Worm (Caenorhabditis elegans): ENCODE results near the gene nhr-101.

Gene nhr-101

DNA sequence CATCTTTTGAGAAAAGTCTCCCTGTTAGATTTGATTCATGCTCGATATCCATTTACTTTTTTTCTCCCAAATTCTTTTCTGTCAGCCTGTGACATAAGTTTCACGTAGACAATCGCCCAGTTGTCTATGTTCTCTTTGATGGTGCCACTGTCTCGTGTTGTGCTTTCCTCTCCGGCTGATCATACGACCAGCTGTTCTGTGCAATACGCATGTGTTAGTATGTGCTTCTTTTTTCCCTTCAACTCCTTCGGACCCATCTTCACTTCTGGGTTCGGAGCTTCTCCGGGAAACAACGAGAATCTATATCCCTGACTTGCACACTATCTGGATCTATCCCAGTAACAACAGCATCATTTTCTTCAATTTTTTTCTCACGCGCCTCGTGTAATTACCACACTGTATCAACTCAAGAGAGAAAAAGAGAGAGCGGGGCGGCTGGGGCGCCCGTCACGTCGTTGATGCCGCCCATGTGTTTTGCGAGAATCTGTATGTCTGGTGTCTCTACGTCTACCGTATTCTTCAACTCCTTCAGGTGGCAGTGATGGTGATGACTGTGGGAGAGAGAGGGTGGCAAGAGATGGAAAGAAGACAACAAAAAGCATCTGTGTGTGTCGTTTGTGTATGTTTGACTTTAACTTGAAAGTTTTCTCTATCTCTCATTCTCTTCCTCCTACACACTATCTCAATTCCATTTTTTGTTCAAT is 38.3 kb upstream of the nhr-101 start (continued):
- TF ChIP-seq mep-1 (tag; optimal IDR thresholded peaks at IDR 0.05) (peak; percentile 74), sox-4 (tag; optimal IDR thresholded peaks at IDR 0.05) (no peak), lir-3 (tag; optimal IDR thresholded peaks at IDR 0.05; ENCODE audit: poor library complexity) (peak; percentile 29), Y116A8C.19 (tag; optimal IDR thresholded peaks at IDR 0.05; ENCODE audit: borderline replicate concordance) (no peak), C04F5.9 (tag; optimal IDR thresholded peaks at IDR 0.05) (peak; percentile 2), skn-1 (tag; optimal IDR thresholded peaks at IDR 0.05) (peak; percentile 62), snpc-4 (tag; optimal IDR thresholded peaks at IDR 0.05) (peak; percentile 36), aha-1 (tag; optimal IDR thresholded peaks at IDR 0.05) (no peak), grh-1 (GFP tag; IDR thresholded peaks at IDR 0.05) (peak; percentile 77), hpl-2 (GFP tag; optimal IDR thresholded peaks at IDR 0.05) (peak; percentile 20), irx-1 (tag; optimal IDR thresholded peaks at IDR 0.05) (peak; percentile 54), lin-39 (tag; optimal IDR thresholded peaks at IDR 0.05) (peak; percentile 44), mef-2 (tag; optimal IDR thresholded peaks at IDR 0.05) (peak; percentile 24), hlh-17 (GFP tag; optimal IDR thresholded peaks at IDR 0.05; ENCODE audit: borderline replicate concordance) (no peak), efl-3 (GFP tag; optimal IDR thresholded peaks at IDR 0.05) (no peak), nhr-71 (tag; optimal IDR thresholded peaks at IDR 0.05) (peak; percentile 97), ama-1 (optimal IDR thresholded peaks at IDR 0.05) (no peak), dsc-1 (tag; optimal IDR thresholded peaks at IDR 0.05) (peak; percentile 97), ztf-11 (tag; optimal IDR thresholded peaks at IDR 0.05) (peak in 1 of 2 experiments; percentile 13), nhr-76 (tag; optimal IDR thresholded peaks at IDR 0.05) (no peak), unc-62 (GFP tag; optimal IDR thresholded peaks at IDR 0.05) (no peak), nhr-85 (tag) (peak; percentile 99), ces-1 (GFP tag; optimal IDR thresholded peaks at IDR 0.05) (no peak), egl-27 (tag; optimal IDR thresholded peaks at IDR 0.05) (peak; percentile 80 to 84), ceh-63 (GFP tag; optimal IDR thresholded peaks at IDR 0.05) (no peak), pqm-1 (tag; optimal IDR thresholded peaks at IDR 0.05) (peak; percentile 30), zag-1 (tag; optimal IDR thresholded peaks at IDR 0.05) (no peak), efl-1 (optimal IDR thresholded peaks at IDR 0.05) (peak; percentile 56 to 57), efl-1 (GFP tag; optimal IDR thresholded peaks at IDR 0.05 in 1 of 2) (peak; percentile 26 to 95), unc-98 (GFP tag; IDR thresholded peaks at IDR 0.05) (no peak; the same call in 1 of the 2 replicates), egl-13 (tag; optimal IDR thresholded peaks at IDR 0.05) (no peak), hlh-4 (tag; optimal IDR thresholded peaks at IDR 0.05) (no peak), nhr-12 (tag; optimal IDR thresholded peaks at IDR 0.05) (no peak), nhr-77 (tag; optimal IDR thresholded peaks at IDR 0.05) (peak; percentile 79), unc-86 (tag; optimal IDR thresholded peaks at IDR 0.05) (no peak), swsn-7 (tag; optimal IDR thresholded peaks at IDR 0.05) (peak; percentile 81), fos-1 (tag; optimal IDR thresholded peaks at IDR 0.05) (peak; percentile 82), ztf-4 (tag; optimal IDR thresholded peaks at IDR 0.05) (peak; percentile 2), nhr-28 (tag; optimal IDR thresholded peaks at IDR 0.05) (no peak), nhr-11 (tag; optimal IDR thresholded peaks at IDR 0.05) (peak; percentile 30), ets-5 (GFP tag; IDR thresholded peaks at IDR 0.05) (no peak), elt-2 (tag; optimal IDR thresholded peaks at IDR 0.05) (peak; percentile 74), ceh-90 (tag; optimal IDR thresholded peaks at IDR 0.05) (no peak), tlp-1 (tag; optimal IDR thresholded peaks at IDR 0.05) (no peak), fkh-8 (tag; optimal IDR thresholded peaks at IDR 0.05) (no peak), fkh-10 (GFP tag; optimal IDR thresholded peaks at IDR 0.05) (no peak), sup-37 (GFP tag; optimal IDR thresholded peaks at IDR 0.05) (peak; percentile 51), rnt-1 (tag; optimal IDR thresholded peaks at IDR 0.05) (peak; percentile 79), F16B12.6 (tag; optimal IDR thresholded peaks at IDR 0.05) (no peak), aly-2 (tag; optimal IDR thresholded peaks at IDR 0.05) (no peak), mdl-1 (tag; optimal IDR thresholded peaks at IDR 0.05) (peak; percentile 53 to 96), C34B4.2 (tag; optimal IDR thresholded peaks at IDR 0.05) (no peak), vab-15 (tag; optimal IDR thresholded peaks at IDR 0.05) (peak; percentile 52)

All from whole organism, L1 larva.